Fruit fly (Drosophila melanogaster): ENCODE results near the gene CG13010.
A peak's percentile ranks its signal among the peaks of the same experiment; 100 is the strongest.

The CG13010 gene

dm6 chrX:16644535-16645131, 34.1 kb downstream of the CG13010 start (continued):
- TF ChIP-seq stc (GFP tag; IDR thresholded peaks at IDR 0.05) (peak; percentile 22; the same call in 1 of the 2 replicates), so (GFP tag; IDR thresholded peaks at IDR 0.05) (0 out of 3 replicates have a peak, but pooled peaks have one; percentile 28), tna (GFP tag; IDR thresholded peaks at IDR 0.05; ENCODE audit: partially characterized antibody) (no peak), Xrp1 (GFP tag; IDR thresholded peaks at IDR 0.05) (peak; percentile 76), Bdp1 (GFP tag; optimal IDR thresholded peaks at IDR 0.05) (peak; percentile 28), row (GFP tag; IDR thresholded peaks at IDR 0.05) (no peak), Mad (GFP tag; optimal IDR thresholded peaks at IDR 0.05) (no peak), slbo (GFP tag; IDR thresholded peaks at IDR 0.05) (no peak), wor (GFP tag; IDR thresholded peaks at IDR 0.05) (no peak), CG15479 (GFP tag; optimal IDR thresholded peaks at IDR 0.05) (peak; percentile 52), mld (GFP tag; IDR thresholded peaks at IDR 0.05; ENCODE audit: partially characterized antibody) (no peak), Dfd (GFP tag; optimal IDR thresholded peaks at IDR 0.05) (no peak), Tbp (GFP tag; optimal IDR thresholded peaks at IDR 0.05) (no peak), kay (GFP tag; optimal IDR thresholded peaks at IDR 0.05) (no peak), NFAT (GFP tag; IDR thresholded peaks at IDR 0.05) (no peak), sob (GFP tag; IDR thresholded peaks at IDR 0.05) (no peak), chif (GFP tag; optimal IDR thresholded peaks at IDR 0.05) (peak in 1 of 2 experiments; percentile 43), gsb-n (tag; optimal IDR thresholded peaks at IDR 0.05) (peak; percentile 76), tap (tag; optimal IDR thresholded peaks at IDR 0.05) (peak; percentile 28), Fer2 (tag; optimal IDR thresholded peaks at IDR 0.05) (no peak), dm (GFP tag; optimal IDR thresholded peaks at IDR 0.05) (no peak), fd3F (GFP tag; optimal IDR thresholded peaks at IDR 0.05) (no peak), pnt (GFP tag; optimal IDR thresholded peaks at IDR 0.05) (no peak), vfl (GFP tag; optimal IDR thresholded peaks at IDR 0.05) (no peak), al (GFP tag; IDR thresholded peaks at IDR 0.05) (no peak), cato (GFP tag; optimal IDR thresholded peaks at IDR 0.05; ENCODE audit: borderline replicate concordance) (no peak), repo (GFP tag; optimal IDR thresholded peaks at IDR 0.05) (no peak), CG17359 (tag; optimal IDR thresholded peaks at IDR 0.05) (peak; percentile 71), CG34224 (GFP tag; IDR thresholded peaks at IDR 0.05; ENCODE audit: partially characterized antibody) (no peak), CG13123 (GFP tag; optimal IDR thresholded peaks at IDR 0.05) (no peak), prd (optimal IDR thresholded peaks at IDR 0.05) (no peak), prd (GFP tag; IDR thresholded peaks at IDR 0.05) (peak; percentile 35; the same call in 1 of the 3 replicates), CG18599 (GFP tag; optimal IDR thresholded peaks at IDR 0.05) (peak; percentile 39), CG9727 (GFP tag; optimal IDR thresholded peaks at IDR 0.05) (peak; percentile 74), slou (GFP tag; optimal IDR thresholded peaks at IDR 0.05) (no peak), Sox100B (GFP tag; optimal IDR thresholded peaks at IDR 0.05) (peak; percentile 45), Awh (GFP tag; IDR thresholded peaks at IDR 0.05) (peak; percentile 75), peb (GFP tag; IDR thresholded peaks at IDR 0.05) (no peak), zf30C (GFP tag; optimal IDR thresholded peaks at IDR 0.05) (no peak), CG6765 (GFP tag; optimal IDR thresholded peaks at IDR 0.05) (no peak), CG7745 (tag; optimal IDR thresholded peaks at IDR 0.05) (peak; percentile 66), pum (GFP tag; optimal IDR thresholded peaks at IDR 0.05) (no peak), CG11398 (GFP tag; optimal IDR thresholded peaks at IDR 0.05) (peak; percentile 65), CTCF (GFP tag; optimal IDR thresholded peaks at IDR 0.05) (no peak), CG12219 (GFP tag; optimal IDR thresholded peaks at IDR 0.05) (peak; percentile 55), inv (GFP tag; IDR thresholded peaks at IDR 0.05; ENCODE audit: partially characterized antibody) (no peak), CG33557 (GFP tag; optimal IDR thresholded peaks at IDR 0.05) (peak; percentile 66), NfI (GFP tag; optimal IDR thresholded peaks at IDR 0.05) (no peak), CG31441 (GFP tag; IDR thresholded peaks at IDR 0.05) (no peak; the same call in 1 of the 2 replicates), CG15011 (GFP tag; optimal IDR thresholded peaks at IDR 0.05) (peak; percentile 10), knrl (GFP tag; IDR thresholded peaks at IDR 0.05; ENCODE audit: partially characterized antibody) (no peak)

All from whole organism, embryonic.